Worm (Caenorhabditis elegans): ENCODE data around the gene ngn-1.

The ngn-1 gene

DNA sequence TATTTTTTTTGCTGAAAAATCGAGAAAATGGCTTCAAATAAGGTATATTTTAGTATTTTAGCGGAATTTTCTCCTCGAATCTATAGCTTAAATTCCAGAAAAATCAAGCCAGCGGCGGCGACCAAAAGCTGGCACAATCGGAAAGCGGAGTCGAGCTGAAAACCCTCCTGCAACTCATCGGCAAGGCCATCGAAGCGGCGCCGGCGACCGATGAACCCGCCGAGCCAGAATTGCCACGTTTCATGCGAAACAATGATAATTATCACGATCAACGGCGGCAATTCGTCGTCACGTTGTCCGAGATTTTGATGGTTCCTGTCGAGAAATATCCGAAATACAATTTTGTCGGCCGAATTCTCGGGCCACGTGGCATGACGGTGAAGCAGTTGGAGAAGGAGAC lies 17.7 kb downstream of the ngn-1 start, which contains the start of gene Y69A2AR.32:
TSS of gene Y69A2AR.32 (plus strand) at position 28 of the 400 bp plus-strand sequence.
- TF ChIP-seq ceh-9 (tag; optimal IDR thresholded peaks at IDR 0.05) (no peak), dve-1 (tag; optimal IDR thresholded peaks at IDR 0.05) (no peak), ceh-14 (tag; optimal IDR thresholded peaks at IDR 0.05) (no peak), nfya-1 (tag; optimal IDR thresholded peaks at IDR 0.05) (no peak), pax-1 (tag; optimal IDR thresholded peaks at IDR 0.05) (no peak), dmd-4 (tag; optimal IDR thresholded peaks at IDR 0.05; ENCODE audit: borderline replicate concordance) (no peak), sdc-2 (tag; optimal IDR thresholded peaks at IDR 0.05) (no peak), ceh-18 (tag; optimal IDR thresholded peaks at IDR 0.05) (no peak), lin-11 (tag; optimal IDR thresholded peaks at IDR 0.05) (no peak), ceh-6 (GFP tag; optimal IDR thresholded peaks at IDR 0.05) (no peak), hlh-30 (tag; optimal IDR thresholded peaks at IDR 0.05; ENCODE audit: insufficient read depth) (no peak), madf-2 (tag; optimal IDR thresholded peaks at IDR 0.05) (no peak), pqm-1 (tag; optimal IDR thresholded peaks at IDR 0.05) (no peak), mec-3 (tag; optimal IDR thresholded peaks at IDR 0.05; ENCODE audit: borderline replicate concordance) (no peak)

DNA sequence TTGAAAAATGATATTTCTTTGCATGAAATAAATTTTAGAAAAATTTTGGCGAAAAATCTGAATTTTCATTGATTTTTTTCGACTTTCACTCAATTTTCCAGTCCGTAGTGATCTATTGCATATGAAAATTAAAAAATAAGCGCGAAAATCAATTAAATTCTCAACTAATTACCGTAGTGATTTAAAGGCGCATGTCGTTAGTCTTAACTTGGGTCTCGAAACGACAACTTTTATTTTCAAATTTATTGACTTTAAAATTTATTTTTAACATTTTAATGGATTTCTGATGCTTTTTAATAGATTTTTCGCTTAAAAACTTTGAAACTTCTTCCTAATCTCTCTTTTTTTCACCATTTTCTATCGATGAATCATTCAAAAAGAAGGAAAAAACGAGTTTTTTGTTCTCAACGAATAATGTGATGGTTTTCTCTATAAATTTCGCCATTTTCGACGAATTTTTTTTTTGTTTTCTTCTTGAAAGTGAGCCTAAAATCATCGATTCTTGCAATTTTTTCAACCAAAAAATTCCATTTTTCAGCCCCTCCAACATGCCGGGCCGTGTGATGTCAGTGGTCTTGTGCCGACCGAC lies 20.5 kb downstream of the ngn-1 start, which contains the start of gene vamp-7:
TSS of gene vamp-7 (plus strand) at position 539 of the 589 bp plus-strand sequence.
- TF ChIP-seq fkh-6 (tag; optimal IDR thresholded peaks at IDR 0.05) (no peak), unc-55 (GFP tag; optimal IDR thresholded peaks at IDR 0.05) (no peak), zip-5 (tag; optimal IDR thresholded peaks at IDR 0.05) (no peak), ceh-9 (tag; optimal IDR thresholded peaks at IDR 0.05) (no peak), K09A11.1 (tag; optimal IDR thresholded peaks at IDR 0.05; ENCODE audit: insufficient read depth) (no peak), Y22D7AL.16 (tag; optimal IDR thresholded peaks at IDR 0.05) (no peak), elt-4 (tag; optimal IDR thresholded peaks at IDR 0.05) (no peak), ttx-3 (tag; optimal IDR thresholded peaks at IDR 0.05) (no peak), nfya-1 (tag; optimal IDR thresholded peaks at IDR 0.05) (no peak), pag-3 (tag; optimal IDR thresholded peaks at IDR 0.05; ENCODE audit: borderline replicate concordance) (no peak), ceh-48 (tag; optimal IDR thresholded peaks at IDR 0.05) (no peak), ets-4 (tag; optimal IDR thresholded peaks at IDR 0.05) (no peak)

DNA sequence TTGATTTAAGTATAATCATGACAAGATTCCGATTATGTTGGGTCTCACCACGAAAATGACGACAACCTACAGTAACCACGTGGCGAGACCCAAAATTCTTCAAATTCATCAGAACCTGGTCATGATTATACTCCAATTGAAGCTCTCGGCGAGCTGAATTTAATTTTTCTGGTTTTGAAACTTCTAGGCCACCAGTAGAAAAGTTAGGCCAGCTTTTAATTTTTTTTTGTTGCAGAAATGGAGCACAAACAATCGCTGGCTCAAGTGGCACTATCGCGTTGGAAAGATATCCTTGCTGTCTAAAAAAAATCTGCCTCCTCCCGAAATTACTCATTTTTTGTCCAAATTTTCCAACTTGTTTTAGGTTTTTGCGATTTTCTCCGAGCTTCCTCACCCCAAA lies 21.5 kb downstream of the ngn-1 start:
- TF ChIP-seq pha-4 (tag; optimal IDR thresholded peaks at IDR 0.05), result no peak
- no peak for TF ChIP-seq Y22D7AL.16 (tag; optimal IDR thresholded peaks at IDR 0.05)
- no peak for TF ChIP-seq ceh-24 (tag; optimal IDR thresholded peaks at IDR 0.05)
- no peak for TF ChIP-seq dve-1 (tag; optimal IDR thresholded peaks at IDR 0.05)
- TF ChIP-seq dmd-4 (tag; optimal IDR thresholded peaks at IDR 0.05; ENCODE audit: borderline replicate concordance), result no peak
- TF ChIP-seq lim-6 (tag; optimal IDR thresholded peaks at IDR 0.05), result no peak
- TF ChIP-seq ref-2 (tag; optimal IDR thresholded peaks at IDR 0.05), result no peak
- TF ChIP-seq unc-55 (GFP tag; optimal IDR thresholded peaks at IDR 0.05), result no peak

DNA sequence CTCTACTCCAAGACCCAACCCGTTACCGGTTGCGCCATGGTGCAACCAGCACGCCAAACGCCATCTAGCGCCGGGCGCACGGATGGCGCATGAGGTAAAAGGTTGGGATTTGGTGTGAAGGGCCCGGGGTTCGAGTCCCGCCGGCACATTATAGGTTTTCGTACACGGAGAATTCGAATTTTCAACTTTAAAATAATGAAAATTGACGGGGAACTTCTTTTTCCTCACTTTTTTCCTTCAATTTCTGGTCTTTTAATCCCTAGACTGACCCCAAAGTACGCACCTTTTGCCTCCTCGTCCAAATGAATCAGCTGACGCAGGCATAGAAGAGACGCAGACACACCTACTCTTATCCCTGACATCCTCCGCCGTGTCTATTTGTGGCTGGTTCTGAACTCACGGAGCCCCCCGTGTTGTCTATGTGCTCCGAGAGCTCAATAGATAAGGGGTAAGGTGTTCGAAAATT lies 24.5 kb downstream of the ngn-1 start:
- TF ChIP-seq hlh-30 (tag; optimal IDR thresholded peaks at IDR 0.05; ENCODE audit: insufficient read depth) (peak; percentile 87), ceh-19 (GFP tag; optimal IDR thresholded peaks at IDR 0.05) (no peak), hlh-8 (tag; optimal IDR thresholded peaks at IDR 0.05) (no peak), ceh-14 (tag; optimal IDR thresholded peaks at IDR 0.05) (no peak), pax-1 (tag; optimal IDR thresholded peaks at IDR 0.05) (no peak), ets-4 (tag; optimal IDR thresholded peaks at IDR 0.05) (no peak), eyg-1 (tag; optimal IDR thresholded peaks at IDR 0.05) (no peak), C38D4.7 (GFP tag; optimal IDR thresholded peaks at IDR 0.05) (no peak), ceh-18 (tag; optimal IDR thresholded peaks at IDR 0.05) (no peak), unc-86 (tag; optimal IDR thresholded peaks at IDR 0.05) (no peak), pat-9 (tag; optimal IDR thresholded peaks at IDR 0.05) (no peak), ceh-31 (tag; optimal IDR thresholded peaks at IDR 0.05) (peak; percentile 0), hlh-13 (GFP tag; optimal IDR thresholded peaks at IDR 0.05) (peak; percentile 0), ceh-45 (GFP tag; IDR thresholded peaks at IDR 0.05) (no peak), tbx-2 (tag; optimal IDR thresholded peaks at IDR 0.05) (peak; percentile 12)
